Worm (Caenorhabditis elegans): Measurements from ENCODE around the gene nhr-31.

DNA sequence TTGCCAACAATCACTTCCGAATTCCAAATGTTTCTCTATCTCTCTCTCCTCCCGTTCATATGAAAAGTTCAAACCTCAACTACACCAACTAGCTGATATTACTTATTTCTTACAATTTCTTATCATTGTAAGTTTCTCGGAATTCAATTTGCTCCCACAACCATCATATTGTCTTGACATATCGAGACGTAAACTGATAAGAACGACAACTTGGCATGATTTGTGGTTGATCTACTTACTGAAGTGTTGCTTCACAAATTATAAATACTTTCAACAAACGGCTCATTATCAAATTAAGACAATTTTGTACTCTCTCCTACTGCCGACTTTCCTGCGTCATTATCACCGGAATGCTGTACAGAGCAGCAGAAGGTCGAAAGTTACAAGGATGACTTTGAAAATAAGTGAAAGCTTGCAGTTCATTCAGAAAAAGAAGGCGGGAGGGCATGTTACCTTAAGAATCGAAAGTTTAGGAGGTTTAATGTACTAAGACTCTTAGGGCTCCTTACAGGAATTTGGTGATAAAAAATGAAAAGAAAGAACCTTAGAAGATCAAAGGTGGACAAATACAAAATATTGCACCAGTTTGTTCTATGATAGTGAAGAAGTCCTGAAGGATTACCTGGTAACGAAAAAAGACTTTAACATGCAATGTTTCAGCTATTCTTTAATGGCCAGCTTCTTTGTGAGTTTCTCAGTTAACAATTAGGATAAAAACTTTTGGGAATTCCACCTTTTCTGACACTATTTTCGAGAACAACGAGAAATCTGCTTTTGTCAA is 3.0 kb upstream of the nhr-31 start:
- TF ChIP-seq nhr-25 (tag; optimal IDR thresholded peaks at IDR 0.05) (no peak), fkh-10 (GFP tag; optimal IDR thresholded peaks at IDR 0.05) (no peak), nhr-77 (tag; optimal IDR thresholded peaks at IDR 0.05) (no peak), snpc-4 (tag; optimal IDR thresholded peaks at IDR 0.05) (no peak), jun-1 (tag; optimal IDR thresholded peaks at IDR 0.05) (peak; percentile 35), nhr-237 (tag; optimal IDR thresholded peaks at IDR 0.05) (no peak)
